Worm (Caenorhabditis elegans) whole organism, midembryonic: ENCODE results near the gene Y39B6A.10.

Source experiments
- T22C8.4 ChIP-seq: fragments of 200-800 bp; sonication (Bioruptor generic); IDR thresholded peaks from 2 replicates; pipeline ENCODE4 v1.3.6; 2022; ENCODE audit warnings: missing genetic modification characterization, missing compliant biosample characterization
- cog-1 ChIP-seq: sonication (generic microtip); optimal IDR thresholded peaks from 2 replicates; lab custom pipeline; 2016; ENCODE audit warnings: missing genetic modification characterization, missing compliant biosample characterization
- flt-1 ChIP-seq: fragments of 200-800 bp; sonication (Bioruptor generic); IDR thresholded peaks from 2 replicates; pipeline ENCODE4 v1.3.6; 2022; ENCODE audit warnings: missing genetic modification characterization, missing compliant biosample characterization
- med-1 ChIP-seq: sonication (generic microtip); optimal IDR thresholded peaks from 2 replicates; lab custom pipeline; 2017; ENCODE audit warnings: missing genetic modification characterization, mild to moderate bottlenecking, missing compliant biosample characterization, antibody characterized with exemption, missing genetic modification reagents; ENCODE audit not compliant: insufficient read depth
- ztf-23 ChIP-seq: fragments of 200-800 bp; sonication (Bioruptor generic); IDR thresholded peaks from 2 replicates; pipeline ENCODE4 v1.3.6; 2022; ENCODE audit warnings: missing genetic modification reagents, missing genetic modification characterization, missing compliant biosample characterization
- ztf-29 ChIP-seq: fragments of 200-800 bp; sonication (Bioruptor generic); IDR thresholded peaks from 2 replicates; pipeline ENCODE4 v1.3.6; 2022; ENCODE audit warnings: missing genetic modification reagents, missing genetic modification characterization, missing compliant biosample characterization

ce11 chrV:19177070-19177469 is 43.7 kb upstream of the Y39B6A.10 start:
- no peak for TF ChIP-seq ztf-29 (GFP tag; lab: Robert Waterston, UW)
- TF ChIP-seq flt-1 (GFP tag; lab: Robert Waterston, UW) = no peak
- no peak for TF ChIP-seq ztf-23 (GFP tag; lab: Robert Waterston, UW)
- TF ChIP-seq cog-1 (tag; lab: Kevin White, UChicago) = no peak
- TF ChIP-seq med-1 (GFP tag; lab: Kevin White, UChicago) = no peak
- no peak for TF ChIP-seq T22C8.4 (GFP tag; lab: Robert Waterston, UW)
